Fruit fly (Drosophila melanogaster) whole organism, pupa: Measurements from ENCODE around the gene djl.
A peak's percentile ranks its signal among the peaks of the same experiment; 100 is the strongest.

Experiments used
- CG13204 ChIP-seq: fragments of 200-800 bp; sonication (Bioruptor generic); optimal IDR thresholded peaks from 2 replicates; lab custom pipeline; 2018; ENCODE audit warnings: missing biosample characterization, mild to moderate bottlenecking, missing genetic modification characterization, moderate library complexity
- CG8159 ChIP-seq: fragments of 200-800 bp; sonication (Bioruptor generic); optimal IDR thresholded peaks from 3 replicates; lab custom pipeline; 2018; ENCODE audit warnings: missing biosample characterization, mild to moderate bottlenecking, missing genetic modification characterization, moderate library complexity
- EcR ChIP-seq: fragments of 200-800 bp; sonication (Bioruptor generic); optimal IDR thresholded peaks from 3 replicates; lab custom pipeline; 2019; ENCODE audit warnings: missing biosample characterization, missing genetic modification characterization, mild to moderate bottlenecking, moderate library complexity, missing genetic modification reagents
- Pif1B ChIP-seq: fragments of 200-800 bp; sonication (Bioruptor generic); optimal IDR thresholded peaks from 3 replicates; lab custom pipeline; 2016; ENCODE audit warnings: missing biosample characterization, missing genetic modification characterization
- gl ChIP-seq: fragments of 200-800 bp; sonication (Bioruptor generic); optimal IDR thresholded peaks from 2 replicates; lab custom pipeline; 2018; ENCODE audit warnings: missing biosample characterization, mild to moderate bottlenecking, missing genetic modification characterization

dm6 chr3R:7104308-7104707 lies 43.7 kb downstream of the djl start:
- TF ChIP-seq EcR (GFP tag; lab: Kevin White, UChicago), result peak; percentile 41
- no peak for TF ChIP-seq CG13204
- no peak for TF ChIP-seq Pif1B (GFP tag; lab: Kevin White, UChicago)
- no peak for TF ChIP-seq CG8159 (tag; lab: Kevin White, UChicago)
- TF ChIP-seq gl (tag; lab: Kevin White, UChicago), result no peak
